Worm (Caenorhabditis elegans) whole organism, L2 larva: Measurements from ENCODE around the gene Y43F8C.17.

Source experiments
- C34F6.9 ChIP-seq: fragments of 150-350 bp; optimal IDR thresholded peaks from 2 replicates; lab custom pipeline; 2014; ENCODE audit warnings: missing biosample characterization, missing genetic modification characterization
- F13H6.1 ChIP-seq: sonication (generic microtip); optimal IDR thresholded peaks from 2 replicates; lab custom pipeline; 2016; ENCODE audit warnings: missing genetic modification characterization, missing compliant biosample characterization
- R02D3.7 ChIP-seq: fragments of 150-350 bp; optimal IDR thresholded peaks from 2 replicates; lab custom pipeline; 2014; ENCODE audit warnings: missing biosample characterization, missing genetic modification characterization
- ZK546.5 ChIP-seq: sonication (generic microtip); optimal IDR thresholded peaks from 2 replicates; lab custom pipeline; 2017; ENCODE audit warnings: missing biosample characterization, missing genetic modification characterization
- ama-1 ChIP-seq: fragments of 150-350 bp; optimal IDR thresholded peaks from 2 replicates; lab custom pipeline; 2018; ENCODE audit warnings: inconsistent platforms
- blmp-1 ChIP-seq: sonication (generic microtip); optimal IDR thresholded peaks from 2 replicates; lab custom pipeline; 2017; ENCODE audit warnings: missing genetic modification characterization, mild to moderate bottlenecking, missing compliant biosample characterization, antibody characterized with exemption, moderate library complexity; ENCODE audit not compliant: insufficient read depth
- ceh-82 ChIP-seq: fragments of 150-350 bp; optimal IDR thresholded peaks from 2 replicates; lab custom pipeline; 2014; ENCODE audit warnings: missing biosample characterization, missing genetic modification characterization
- crh-2 ChIP-seq: sonication (generic microtip); optimal IDR thresholded peaks from 2 replicates; lab custom pipeline; 2017; ENCODE audit warnings: missing biosample characterization, missing genetic modification characterization
- dmd-4 ChIP-seq: sonication (generic microtip); optimal IDR thresholded peaks from 2 replicates; lab custom pipeline; 2017; ENCODE audit warnings: missing biosample characterization, missing genetic modification characterization
- elt-1 ChIP-seq: fragments of 150-350 bp; optimal IDR thresholded peaks from 2 replicates; lab custom pipeline; 2014; ENCODE audit warnings: missing biosample characterization, missing genetic modification characterization
- elt-3 ChIP-seq: sonication (generic microtip); optimal IDR thresholded peaks from 2 replicates; lab custom pipeline; 2017; ENCODE audit warnings: missing biosample characterization, missing genetic modification characterization
- fos-1 ChIP-seq: fragments of 150-350 bp; optimal IDR thresholded peaks from 2 replicates; lab custom pipeline; 2014; ENCODE audit warnings: missing biosample characterization, missing genetic modification characterization
- gmeb-1 ChIP-seq: fragments of 150-350 bp; optimal IDR thresholded peaks from 2 replicates; lab custom pipeline; 2014; ENCODE audit warnings: missing biosample characterization, missing genetic modification characterization
- lin-11 ChIP-seq: fragments of 150-350 bp; sonication (generic microtip); optimal IDR thresholded peaks from 2 replicates; lab custom pipeline; 2014; ENCODE audit warnings: missing biosample characterization, missing genetic modification characterization, inconsistent platforms, mixed read lengths
- lin-13 ChIP-seq: fragments of 150-350 bp; optimal IDR thresholded peaks from 2 replicates; lab custom pipeline; 2014; ENCODE audit warnings: missing biosample characterization, missing genetic modification reagents, missing genetic modification characterization
- lin-39 ChIP-seq: fragments of 150-350 bp; optimal IDR thresholded peaks from 2 replicates; lab custom pipeline; 2014; ENCODE audit warnings: missing biosample characterization, missing genetic modification reagents, missing genetic modification characterization
- lsy-2 ChIP-seq, 2 experiments: fragments of 150-350 bp in 1 of 2; sonication (generic microtip) in 1 of 2; optimal IDR thresholded peaks; 2 replicates each; lab custom pipeline; 2014 to 2017; ENCODE audit warnings: missing biosample characterization in 2 of 2, missing genetic modification characterization in 2 of 2
- mab-5 ChIP-seq: fragments of 150-350 bp; optimal IDR thresholded peaks from 2 replicates; lab custom pipeline; 2014; ENCODE audit warnings: missing biosample characterization, missing genetic modification characterization
- nhr-10 ChIP-seq: sonication (generic microtip); optimal IDR thresholded peaks from 2 replicates; lab custom pipeline; 2017; ENCODE audit warnings: missing biosample characterization, missing genetic modification characterization
- nhr-11 ChIP-seq: fragments of 150-350 bp; optimal IDR thresholded peaks from 2 replicates; lab custom pipeline; 2014; ENCODE audit warnings: missing biosample characterization, missing genetic modification characterization
- nhr-12 ChIP-seq: fragments of 150-350 bp; optimal IDR thresholded peaks from 2 replicates; lab custom pipeline; 2014; ENCODE audit warnings: missing biosample characterization, missing genetic modification characterization
- nhr-129 ChIP-seq: fragments of 150-350 bp; optimal IDR thresholded peaks from 2 replicates; lab custom pipeline; 2014; ENCODE audit warnings: missing biosample characterization, missing genetic modification characterization
- nhr-25 ChIP-seq: fragments of 150-350 bp; sonication (generic microtip); optimal IDR thresholded peaks from 3 replicates; lab custom pipeline; 2014; ENCODE audit warnings: missing biosample characterization, missing genetic modification characterization
- nhr-6 ChIP-seq: fragments of 150-350 bp; optimal IDR thresholded peaks from 2 replicates; lab custom pipeline; 2014; ENCODE audit warnings: missing biosample characterization, missing genetic modification characterization
- nhr-77 ChIP-seq: fragments of 150-350 bp; optimal IDR thresholded peaks from 2 replicates; lab custom pipeline; 2014; ENCODE audit warnings: missing biosample characterization, missing genetic modification characterization
- peb-1 ChIP-seq: fragments of 150-350 bp; optimal IDR thresholded peaks from 2 replicates; lab custom pipeline; 2014; ENCODE audit warnings: missing biosample characterization, missing genetic modification characterization
- sma-3 ChIP-seq: sonication (generic microtip); optimal IDR thresholded peaks from 2 replicates; lab custom pipeline; 2016; ENCODE audit warnings: missing genetic modification reagents, missing genetic modification characterization, missing compliant biosample characterization
- sma-9 ChIP-seq, 2 experiments: fragments of 150-350 bp in 1 of 2; sonication (generic microtip) in 1 of 2; optimal IDR thresholded peaks; 2 replicates each; lab custom pipeline; 2014 to 2016; ENCODE audit warnings: missing genetic modification characterization in 2 of 2, mild to moderate bottlenecking in 1 of 2, missing biosample characterization in 1 of 2, missing compliant biosample characterization in 1 of 2, missing genetic modification reagents in 1 of 2, moderate library complexity in 1 of 2
- snpc-4 ChIP-seq: fragments of 150-350 bp; optimal IDR thresholded peaks from 2 replicates; lab custom pipeline; 2014; ENCODE audit warnings: missing biosample characterization, missing genetic modification characterization
- unc-39 ChIP-seq: fragments of 150-350 bp; optimal IDR thresholded peaks from 2 replicates; lab custom pipeline; 2014; ENCODE audit warnings: missing biosample characterization, missing genetic modification characterization
- unc-62 ChIP-seq: fragments of 150-350 bp; optimal IDR thresholded peaks from 2 replicates; lab custom pipeline; 2014; ENCODE audit warnings: missing biosample characterization, missing genetic modification reagents, missing genetic modification characterization
- zag-1 ChIP-seq: fragments of 150-350 bp; optimal IDR thresholded peaks from 2 replicates; lab custom pipeline; 2014; ENCODE audit warnings: missing biosample characterization, missing genetic modification characterization
- ztf-1 ChIP-seq: fragments of 200-800 bp; sonication (Bioruptor generic); conservative IDR thresholded peaks from 2 replicates; pipeline ENCODE4 v1.3.6; 2022; ENCODE audit warnings: missing genetic modification characterization, missing compliant biosample characterization
- ztf-11 ChIP-seq: sonication (generic microtip); optimal IDR thresholded peaks from 2 replicates; lab custom pipeline; 2017; ENCODE audit warnings: missing biosample characterization, missing genetic modification characterization
- ztf-4 ChIP-seq: fragments of 150-350 bp; optimal IDR thresholded peaks from 2 replicates; lab custom pipeline; 2014; ENCODE audit warnings: missing biosample characterization, missing genetic modification characterization

Y43F8C.17 gene

DNA sequence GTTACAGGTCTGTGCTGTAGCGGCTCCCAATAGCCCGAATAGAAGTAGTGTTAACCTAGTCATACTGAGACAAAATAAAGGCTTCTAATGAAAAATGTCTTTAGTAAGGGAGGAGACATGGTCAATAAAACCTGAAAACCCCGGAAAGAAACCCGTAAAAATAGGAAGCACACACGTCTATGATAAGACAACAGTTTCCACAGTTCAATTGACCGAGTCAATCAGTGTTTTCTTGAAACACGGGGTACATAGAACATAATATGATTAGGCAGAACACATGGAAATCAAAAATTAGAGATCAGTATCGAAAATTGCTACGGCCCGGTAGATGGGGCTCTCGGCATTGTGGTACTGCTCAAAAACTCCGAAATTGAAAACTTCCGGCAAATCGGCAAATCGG lies 35.2 kb downstream of the Y43F8C.17 start, which contains the start of gene clec-49:
clec-49 (minus strand) TSS at position 103 of the 400 bp plus-strand sequence.
- TF ChIP-seq sma-9 (GFP tag; optimal IDR thresholded peaks at IDR 0.05; lab: Kevin White, UChicago) (peak; percentile 15), sma-9 (tag; optimal IDR thresholded peaks at IDR 0.05; lab: Kevin White, UChicago) (no peak), lsy-2 (tag; optimal IDR thresholded peaks at IDR 0.05; lab: Kevin White, UChicago) (no peak)

ce11 chrV:19752879-19753278 lies 36.9 kb downstream of the Y43F8C.17 start:
- TF ChIP-seq lin-39 (no peak), snpc-4 (tag; lab: Kevin White, UChicago) (no peak), dmd-4 (tag; lab: Kevin White, UChicago) (no peak), lin-13 (no peak), nhr-12 (tag; lab: Kevin White, UChicago) (no peak), zag-1 (tag; lab: Kevin White, UChicago) (no peak), nhr-11 (tag; lab: Kevin White, UChicago) (no peak), C34F6.9 (tag; lab: Kevin White, UChicago) (no peak), R02D3.7 (tag; lab: Kevin White, UChicago) (no peak), ceh-82 (tag; lab: Kevin White, UChicago) (no peak), ztf-1 (GFP tag; lab: Robert Waterston, UW) (no peak), ztf-11 (tag; lab: Kevin White, UChicago) (no peak)

DNA sequence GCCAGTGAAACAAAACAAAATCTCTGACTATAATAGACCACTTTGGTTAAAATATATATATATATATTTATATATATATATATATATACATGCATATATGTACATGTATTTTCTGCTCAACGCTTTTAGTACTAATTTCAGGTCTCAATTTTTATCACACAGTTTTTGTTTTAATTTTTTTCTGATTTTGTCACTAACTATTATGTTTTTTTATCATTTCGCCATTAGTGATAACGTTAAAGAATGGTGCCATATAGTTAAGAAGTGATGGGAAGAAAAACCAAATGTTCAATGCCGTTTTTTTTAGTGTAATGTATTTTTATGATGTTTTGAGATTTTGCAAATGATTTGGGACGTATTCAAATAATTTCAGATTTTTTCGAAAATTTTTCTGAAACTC lies 38.4 kb downstream of the Y43F8C.17 start:
- TF ChIP-seq blmp-1 (no peak), nhr-129 (no peak), dmd-4 (tag; lab: Kevin White, UChicago) (no peak), ZK546.5 (tag; lab: Kevin White, UChicago) (no peak), elt-1 (tag; lab: Kevin White, UChicago) (no peak), peb-1 (tag; lab: Kevin White, UChicago) (no peak), sma-3 (no peak), F13H6.1 (tag; lab: Kevin White, UChicago) (no peak), lin-13 (no peak), ama-1 (lab: Kevin White, UChicago) (no peak), ztf-11 (tag; lab: Kevin White, UChicago) (no peak), ztf-1 (GFP tag; lab: Robert Waterston, UW) (no peak), elt-3 (no peak), sma-9 (GFP tag; optimal IDR thresholded peaks at IDR 0.05; lab: Kevin White, UChicago) (no peak), sma-9 (tag; optimal IDR thresholded peaks at IDR 0.05; lab: Kevin White, UChicago) (no peak), mab-5 (tag; lab: Kevin White, UChicago) (no peak), nhr-6 (tag; lab: Kevin White, UChicago) (no peak), R02D3.7 (tag; lab: Kevin White, UChicago) (no peak), unc-62 (GFP tag; lab: Kevin White, UChicago) (no peak), nhr-25 (tag; lab: Kevin White, UChicago) (no peak), lin-11 (no peak)
- TF ChIP-seq, all 48 proteins: peak for 0

DNA sequence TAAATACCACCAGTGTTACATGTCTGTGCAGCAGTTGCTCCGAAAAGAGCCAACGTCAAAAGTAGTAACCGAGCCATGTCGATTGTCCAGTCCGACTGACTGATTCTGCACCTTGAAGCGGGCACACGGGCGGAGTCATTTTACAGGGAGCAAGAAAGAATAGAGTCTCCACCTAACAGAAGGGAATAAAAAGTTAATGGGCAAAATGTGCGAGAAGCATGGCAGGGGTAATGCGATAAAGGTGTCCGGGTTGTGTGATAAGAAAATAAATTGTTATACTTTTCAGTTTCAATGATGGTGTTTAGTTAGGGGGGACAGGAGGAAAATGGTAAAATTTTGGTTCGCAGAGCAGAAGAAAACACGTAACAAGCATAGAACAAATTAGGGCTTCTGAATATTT lies 39.3 kb downstream of the Y43F8C.17 start, which contains the start of gene clec-50:
clec-50 (minus strand) TSS at position 109 of the 400 bp plus-strand sequence.
- TF ChIP-seq nhr-77 (no peak), sma-9 (GFP tag; optimal IDR thresholded peaks at IDR 0.05; lab: Kevin White, UChicago) (peak; percentile 61), sma-9 (tag; optimal IDR thresholded peaks at IDR 0.05; lab: Kevin White, UChicago) (no peak), nhr-10 (tag; lab: Kevin White, UChicago) (no peak), fos-1 (peak; percentile 90), ztf-11 (tag; lab: Kevin White, UChicago) (no peak), crh-2 (tag; lab: Kevin White, UChicago) (peak; percentile 10), gmeb-1 (tag; lab: Kevin White, UChicago) (peak; percentile 13), lin-11 (no peak), F13H6.1 (tag; lab: Kevin White, UChicago) (no peak), mab-5 (tag; lab: Kevin White, UChicago) (no peak), R02D3.7 (tag; lab: Kevin White, UChicago) (no peak), elt-3 (no peak), unc-62 (GFP tag; lab: Kevin White, UChicago) (no peak), ztf-4 (no peak), ama-1 (lab: Kevin White, UChicago) (no peak), nhr-129 (no peak), unc-39 (tag; lab: Kevin White, UChicago) (no peak)
- TF ChIP-seq, all 48 proteins: peak for 4
